Worm (Caenorhabditis elegans) whole organism, L3 larva: ENCODE measurements around the gene F26A1.7.
"Not testable (repeated sequence)": the region's sequence is repeated elsewhere in the genome, so short reads cannot be mapped to it uniquely, and the experiment has no call there.

Source experiments
- daf-12 ChIP-seq: fragments of 150-350 bp; optimal IDR thresholded peaks from 2 replicates; lab custom pipeline; 2014; ENCODE audit warnings: missing biosample characterization, missing genetic modification reagents, missing genetic modification characterization
- egl-27 ChIP-seq: sonication (generic microtip); optimal IDR thresholded peaks from 4 replicates; lab custom pipeline; 2017; ENCODE audit warnings: missing biosample characterization, missing genetic modification reagents, missing genetic modification characterization
- elt-3 ChIP-seq, 3 experiments: fragments of 150-350 bp in 1 of 3; sonication (generic microtip) in 2 of 3; optimal IDR thresholded peaks; 2 replicates in 2 of 3; 4 replicates in 1 of 3; lab custom pipeline; 2014 to 2017; ENCODE audit warnings: missing biosample characterization in 3 of 3, missing genetic modification characterization in 3 of 3
- lin-15B ChIP-seq: fragments of 150-350 bp; optimal IDR thresholded peaks from 2 replicates; lab custom pipeline; 2014; ENCODE audit warnings: missing biosample characterization, missing genetic modification characterization
- lin-39 ChIP-seq: fragments of 150-350 bp; optimal IDR thresholded peaks from 2 replicates; lab custom pipeline; 2018; ENCODE audit warnings: missing biosample characterization, missing genetic modification reagents, missing genetic modification characterization
- mdl-1 ChIP-seq: fragments of 150-350 bp; optimal IDR thresholded peaks from 2 replicates; lab custom pipeline; 2014; ENCODE audit warnings: missing biosample characterization, missing genetic modification characterization
- nhr-76 ChIP-seq: fragments of 150-350 bp; sonication (generic microtip); optimal IDR thresholded peaks from 5 replicates; lab custom pipeline; 2014; ENCODE audit warnings: missing biosample characterization, missing genetic modification characterization
- pqm-1 ChIP-seq: fragments of 150-350 bp; optimal IDR thresholded peaks from 2 replicates; lab custom pipeline; 2017; ENCODE audit warnings: missing biosample characterization, missing genetic modification characterization, inconsistent platforms
- sea-2 ChIP-seq: fragments of 150-350 bp; sonication (generic microtip); optimal IDR thresholded peaks from 4 replicates; lab custom pipeline; 2014; ENCODE audit warnings: missing biosample characterization, missing genetic modification reagents, missing genetic modification characterization
- snpc-4 ChIP-seq: fragments of 150-350 bp; optimal IDR thresholded peaks from 2 replicates; lab custom pipeline; 2014; ENCODE audit warnings: missing biosample characterization, missing genetic modification characterization
- unc-39 ChIP-seq: sonication (generic microtip); optimal IDR thresholded peaks from 4 replicates; lab custom pipeline; 2017; ENCODE audit warnings: missing biosample characterization, missing genetic modification characterization
- unc-62 ChIP-seq: fragments of 150-350 bp; sonication (generic microtip); optimal IDR thresholded peaks from 4 replicates; lab custom pipeline; 2014; ENCODE audit warnings: missing biosample characterization, missing genetic modification reagents, missing genetic modification characterization
- zag-1 ChIP-seq: fragments of 150-350 bp; optimal IDR thresholded peaks from 2 replicates; lab custom pipeline; 2014; ENCODE audit warnings: missing biosample characterization, missing genetic modification characterization
- ztf-11 ChIP-seq: fragments of 150-350 bp; optimal IDR thresholded peaks from 2 replicates; lab custom pipeline; 2014; ENCODE audit warnings: missing biosample characterization, missing genetic modification characterization

DNA sequence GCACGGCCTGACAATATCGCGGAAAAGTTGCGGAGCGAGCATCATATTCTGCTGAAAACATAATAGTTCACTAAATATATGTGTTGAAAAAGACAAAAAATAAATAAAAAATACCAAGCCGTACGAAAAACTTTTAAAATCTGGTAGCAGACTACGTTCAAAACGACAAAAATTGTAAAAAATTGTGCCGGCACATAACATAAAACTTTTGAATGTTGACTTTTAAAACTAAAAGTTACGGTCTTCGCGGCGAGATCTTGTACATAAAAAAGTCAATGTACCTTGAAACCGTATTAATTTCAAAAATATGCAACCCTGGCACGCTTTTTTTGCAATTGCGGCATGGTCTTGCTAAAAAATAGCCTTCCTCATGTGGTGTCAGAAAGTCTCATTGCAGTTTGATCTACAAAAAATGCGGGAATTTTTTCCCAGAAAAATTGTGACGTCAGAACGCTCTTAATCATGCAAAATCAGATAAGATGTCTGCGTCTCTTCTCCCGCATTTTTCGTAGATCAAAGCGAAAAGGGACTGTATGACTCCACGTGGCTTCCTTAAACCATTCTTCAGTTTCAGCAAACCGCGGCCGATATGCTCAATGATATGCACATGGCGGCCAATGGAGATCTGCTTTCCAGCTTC is 37.7 kb downstream of the F26A1.7 start, which contains the start of the genes gex-5 and C38D4.10:
- not testable (repeated sequence) for TF ChIP-seq nhr-76 (tag; lab: Kevin White, UChicago); mdl-1 (tag; lab: Kevin White, UChicago); sea-2 (GFP tag; lab: Kevin White, UChicago); lin-39; unc-39 (tag; lab: Kevin White, UChicago); daf-12 (tag; lab: Kevin White, UChicago); snpc-4; unc-62; pqm-1; zag-1 (tag; lab: Kevin White, UChicago); elt-3 (tag; optimal IDR thresholded peaks at IDR 0.05; lab: Kevin White, UChicago); ztf-11 (tag; lab: Kevin White, UChicago); egl-27 (tag; lab: Kevin White, UChicago); lin-15B (tag; lab: Kevin White, UChicago)
